Fruit fly (Drosophila melanogaster) whole organism, wandering third instar larva: ENCODE measurements around the gene CG13924.

ENCODE experiments used
- Abd-B ChIP-seq: fragments of >200 bp; optimal IDR thresholded peaks from 2 replicates; lab custom pipeline; 2017; ENCODE audit warnings: missing biosample characterization, missing genetic modification characterization
- CG32264 ChIP-seq: fragments of 200-800 bp; sonication (Bioruptor generic); optimal IDR thresholded peaks from 2 replicates; lab custom pipeline; 2016; ENCODE audit warnings: missing biosample characterization, missing genetic modification characterization
- CG9705 ChIP-seq: fragments of 200-800 bp; sonication (Bioruptor generic); optimal IDR thresholded peaks from 2 replicates; lab custom pipeline; 2018; ENCODE audit warnings: missing biosample characterization, mild to moderate bottlenecking, missing genetic modification characterization
- CrebA ChIP-seq: fragments of 200-800 bp; sonication (Bioruptor generic); optimal IDR thresholded peaks from 2 replicates; lab custom pipeline; 2016; ENCODE audit warnings: missing biosample characterization, mild to moderate bottlenecking, missing genetic modification characterization, borderline replicate concordance
- Dfd ChIP-seq: fragments of >200 bp; optimal IDR thresholded peaks from 2 replicates; lab custom pipeline; 2017; ENCODE audit warnings: missing biosample characterization, missing genetic modification characterization
- Dif ChIP-seq: fragments of 200-275, 200-300 bp; sonication (Bioruptor generic); optimal IDR thresholded peaks from 2 replicates; lab custom pipeline; 2018; ENCODE audit warnings: missing biosample characterization, missing genetic modification characterization; ENCODE audit not compliant: partially characterized antibody
- GATAd ChIP-seq: sonication (Bioruptor generic); optimal IDR thresholded peaks from 2 replicates; lab custom pipeline; 2016; ENCODE audit warnings: missing biosample characterization, missing genetic modification characterization
- HLH106 ChIP-seq: fragments of 200-800 bp; optimal IDR thresholded peaks from 3 replicates; lab custom pipeline; 2019; ENCODE audit warnings: missing biosample characterization, mild to moderate bottlenecking, missing genetic modification characterization, moderate library complexity
- Hnf4 ChIP-seq: fragments of 200-800 bp; sonication (Bioruptor generic); optimal IDR thresholded peaks from 2 replicates; lab custom pipeline; 2016; ENCODE audit warnings: missing biosample characterization, mild to moderate bottlenecking, missing genetic modification characterization
- Hr78 ChIP-seq: fragments of >200 bp; optimal IDR thresholded peaks from 2 replicates; lab custom pipeline; 2017; ENCODE audit warnings: missing biosample characterization, missing genetic modification characterization
- Hr83 ChIP-seq: fragments of 200-300 bp; sonication (Bioruptor generic); optimal IDR thresholded peaks from 2 replicates; lab custom pipeline; 2016; ENCODE audit warnings: missing biosample characterization, mild to moderate bottlenecking, missing genetic modification characterization, moderate library complexity; ENCODE audit not compliant: poor library complexity, severe bottlenecking
- Jra ChIP-seq: sonication (Bioruptor generic); optimal IDR thresholded peaks from 2 replicates; lab custom pipeline; 2016; ENCODE audit warnings: missing biosample characterization, missing genetic modification characterization
- Mio ChIP-seq: sonication (Bioruptor generic); optimal IDR thresholded peaks from 2 replicates; lab custom pipeline; 2016; ENCODE audit warnings: missing biosample characterization, missing genetic modification characterization
- Myc ChIP-seq: fragments of >200 bp; optimal IDR thresholded peaks from 2 replicates; lab custom pipeline; 2017
- N ChIP-seq: fragments of >200 bp; optimal IDR thresholded peaks from 2 replicates; lab custom pipeline; 2018; ENCODE audit warnings: missing biosample characterization, missing external identifiers, missing genetic modification characterization
- Rel ChIP-seq, 2 experiments: fragments of 200-800 bp; sonication (Bioruptor generic) in 1 of 2; optimal IDR thresholded peaks; 2 replicates in 1 of 2; 3 replicates in 1 of 2; lab custom pipeline; 2016 to 2019; ENCODE audit warnings: mild to moderate bottlenecking in 2 of 2, missing biosample characterization in 2 of 2, missing genetic modification characterization in 2 of 2, moderate library complexity in 1 of 2
- Sp1 ChIP-seq: fragments of 200-800 bp; sonication (Bioruptor generic); optimal IDR thresholded peaks from 3 replicates; lab custom pipeline; 2019; ENCODE audit warnings: missing biosample characterization, mild to moderate bottlenecking, missing genetic modification characterization, moderate library complexity
- Vsx2 ChIP-seq: fragments of 200-300, 225-300 bp; sonication (Bioruptor generic); optimal IDR thresholded peaks from 2 replicates; lab custom pipeline; 2018; ENCODE audit warnings: missing biosample characterization, missing genetic modification characterization; ENCODE audit not compliant: partially characterized antibody
- br ChIP-seq: fragments of 200-800 bp; sonication (Bioruptor generic); optimal IDR thresholded peaks from 2 replicates; lab custom pipeline; 2016; ENCODE audit warnings: missing biosample characterization, missing genetic modification characterization
- brk ChIP-seq: fragments of 200-800 bp; sonication (Bioruptor generic); optimal IDR thresholded peaks from 2 replicates; lab custom pipeline; 2016; ENCODE audit warnings: missing biosample characterization, mild to moderate bottlenecking, missing genetic modification characterization
- dmrt93B ChIP-seq: fragments of 200-800 bp; sonication (Bioruptor generic); optimal IDR thresholded peaks from 2 replicates; lab custom pipeline; 2018; ENCODE audit warnings: missing biosample characterization, mild to moderate bottlenecking, missing genetic modification characterization
- dsf ChIP-seq: sonication (Bioruptor generic); optimal IDR thresholded peaks from 2 replicates; lab custom pipeline; 2016; ENCODE audit warnings: missing biosample characterization, missing genetic modification characterization, borderline replicate concordance
- ey ChIP-seq: fragments of 200-800 bp; sonication (Bioruptor generic); optimal IDR thresholded peaks from 2 replicates; lab custom pipeline; 2016; ENCODE audit warnings: missing biosample characterization, missing genetic modification characterization
- foxo ChIP-seq, 2 experiments: fragments of 200-800 bp; sonication (Bioruptor generic); optimal IDR thresholded peaks; 2 replicates in 1 of 2; 3 replicates in 1 of 2; lab custom pipeline; 2016 to 2017; ENCODE audit warnings: missing biosample characterization in 2 of 2, missing genetic modification characterization in 2 of 2
- fru ChIP-seq: fragments of 200-800 bp; sonication (Bioruptor generic); optimal IDR thresholded peaks from 3 replicates; lab custom pipeline; 2016; ENCODE audit warnings: missing biosample characterization, mild to moderate bottlenecking, missing genetic modification characterization
- pan ChIP-seq: fragments of >200 bp; optimal IDR thresholded peaks from 2 replicates; lab custom pipeline; 2017
- psq ChIP-seq: fragments of 200-800 bp; sonication (Bioruptor generic); optimal IDR thresholded peaks from 3 replicates; lab custom pipeline; 2017; ENCODE audit warnings: missing biosample characterization, mild to moderate bottlenecking, missing genetic modification characterization, moderate library complexity
- rgr ChIP-seq: fragments of 200-800 bp; sonication (Bioruptor generic); optimal IDR thresholded peaks from 3 replicates; lab custom pipeline; 2016; ENCODE audit warnings: missing biosample characterization, mild to moderate bottlenecking, missing genetic modification characterization
- sage ChIP-seq: fragments of 200-800 bp; sonication (Bioruptor generic); optimal IDR thresholded peaks from 2 replicates; lab custom pipeline; 2016; ENCODE audit warnings: missing biosample characterization, mild to moderate bottlenecking, missing genetic modification characterization
- tai ChIP-seq: sonication (Bioruptor generic); optimal IDR thresholded peaks from 2 replicates; lab custom pipeline; 2016; ENCODE audit warnings: missing biosample characterization, missing genetic modification characterization
- woc ChIP-seq: sonication (Bioruptor generic); optimal IDR thresholded peaks from 2 replicates; lab custom pipeline; 2016; ENCODE audit warnings: missing biosample characterization, mild to moderate bottlenecking, missing genetic modification characterization

CG13924 gene

dm6 chr3L:1831753-1832268 is 38.0 kb upstream of the CG13924 start, which contains the start of gene Cpr62Ba:
Cpr62Ba (minus strand) TSS chr3L:1831783.
- TF ChIP-seq Myc (lab: Kevin White, UChicago) (peak; percentile 63), Abd-B (GFP tag; lab: Kevin White, UChicago) (no peak)

DNA sequence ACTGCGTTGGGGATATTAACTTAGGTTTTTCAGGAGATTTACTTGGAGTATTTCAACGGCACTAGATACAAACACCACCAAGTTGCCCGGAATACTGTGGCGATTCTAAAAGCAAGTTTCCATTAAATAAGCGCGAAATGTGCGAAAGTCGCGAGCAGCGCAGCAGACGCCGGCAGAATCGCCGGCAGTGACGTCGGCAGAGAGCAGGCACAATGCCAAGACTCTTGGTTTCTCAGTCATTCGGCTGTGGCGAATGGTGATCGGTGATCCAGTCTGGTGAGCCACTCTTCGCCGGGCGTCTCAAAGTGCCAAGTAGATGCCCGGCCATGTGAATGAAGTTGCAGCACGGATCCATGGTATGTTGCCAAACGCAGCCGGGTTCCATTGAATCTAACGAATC is 34.8 kb upstream of the CG13924 start, which contains the start of gene Cpr62Bb:
Gene Cpr62Bb, minus strand, starts transcription at position 101 of the 400 bp plus-strand sequence.
- no peak for TF ChIP-seq fru (GFP tag; lab: Kevin White, UChicago)
- no peak for TF ChIP-seq HLH106
- no peak for TF ChIP-seq GATAd (GFP tag; lab: Kevin White, UChicago)
- TF ChIP-seq tai (GFP tag; lab: Kevin White, UChicago) = no peak
- TF ChIP-seq rgr (GFP tag; lab: Kevin White, UChicago) = no peak
- no peak for TF ChIP-seq Abd-B (GFP tag; lab: Kevin White, UChicago)
- TF ChIP-seq Hr83 (GFP tag; lab: Kevin White, UChicago) = no peak
- TF ChIP-seq Myc (lab: Kevin White, UChicago) = no peak
- no peak for TF ChIP-seq CrebA
- no peak for TF ChIP-seq psq
- no peak for TF ChIP-seq CG32264
- TF ChIP-seq Dfd (GFP tag; lab: Kevin White, UChicago) = no peak

DNA sequence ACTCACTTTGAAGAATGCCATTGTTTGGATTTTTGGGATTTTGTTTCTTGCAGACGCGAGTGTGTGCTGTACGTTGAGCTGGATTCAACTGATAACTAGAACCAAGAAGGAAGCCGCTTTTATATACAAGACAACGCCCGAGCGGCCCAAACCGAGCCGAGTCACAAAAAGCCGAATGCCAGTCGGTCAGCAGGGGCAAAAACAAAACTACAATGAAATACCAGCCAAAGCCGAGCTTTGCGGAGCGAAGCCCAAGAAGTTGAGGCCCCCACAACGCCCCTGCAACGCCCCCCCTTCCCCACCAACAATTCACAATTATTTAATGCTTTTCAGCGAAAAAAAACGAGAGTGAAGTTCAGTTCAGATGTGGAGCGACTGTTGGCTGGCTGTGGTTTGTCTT is 27.8 kb upstream of the CG13924 start, which contains the start of gene Cpr62Bc:
Gene Cpr62Bc, minus strand, starts transcription at position 101 of the 400 bp plus-strand sequence.
- no peak for TF ChIP-seq psq
- no peak for TF ChIP-seq HLH106
- TF ChIP-seq CrebA = no peak
- no peak for TF ChIP-seq Sp1 (GFP tag; lab: Kevin White, UChicago)
- TF ChIP-seq, all 38 proteins: peak for 0

DNA sequence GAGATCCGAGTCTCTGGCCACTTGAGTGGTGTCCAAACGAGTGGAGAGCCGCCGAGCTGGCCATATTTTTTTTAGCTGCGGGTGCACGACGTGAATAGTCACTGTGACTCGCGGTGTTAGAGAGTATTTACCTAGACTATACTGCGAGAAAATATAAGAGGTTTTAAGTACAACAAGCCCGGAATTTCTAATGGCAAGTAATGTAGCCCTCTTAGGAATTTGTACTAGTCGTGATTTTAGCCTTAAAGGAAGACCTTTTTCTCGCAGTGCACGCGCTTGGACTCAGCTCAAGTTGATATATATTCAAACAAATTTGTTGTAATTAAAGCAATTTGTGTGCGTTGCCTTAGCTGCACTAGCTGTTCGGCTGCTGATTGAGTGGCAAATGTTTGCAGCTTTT is 25.2 kb upstream of the CG13924 start:
- TF ChIP-seq CG9705 (no peak), CrebA (no peak), Rel (GFP tag; optimal IDR thresholded peaks at IDR 0.05; lab: Kevin White, UChicago) (no peak), Rel (tag; optimal IDR thresholded peaks at IDR 0.05; lab: Kevin White, UChicago) (no peak), Hnf4 (GFP tag; lab: Kevin White, UChicago) (no peak), Hr83 (GFP tag; lab: Kevin White, UChicago) (no peak), brk (no peak)

DNA sequence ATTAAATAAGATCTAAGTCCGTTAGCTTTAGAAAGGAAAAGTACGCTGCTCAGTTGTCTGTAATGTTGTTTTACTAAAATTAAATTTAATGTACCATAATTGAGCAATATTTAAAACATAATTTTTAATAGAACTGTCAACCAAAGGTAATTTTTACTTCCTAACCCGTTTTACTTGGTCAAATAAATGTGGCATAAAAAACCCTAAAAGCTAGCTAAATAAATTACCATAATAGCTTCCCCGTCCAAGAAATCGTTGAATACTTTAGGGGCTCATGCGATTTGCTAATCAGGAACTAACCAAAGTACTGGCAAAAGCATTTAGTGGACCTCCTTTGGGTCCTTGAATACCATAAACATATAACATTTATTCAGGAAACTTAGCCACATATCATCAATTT is 19.3 kb upstream of the CG13924 start:
- no peak for TF ChIP-seq Hnf4 (GFP tag; lab: Kevin White, UChicago)
- no peak for TF ChIP-seq Dif (GFP tag; lab: Kevin White, UChicago)
- peak; percentile 67 for TF ChIP-seq Myc (lab: Kevin White, UChicago)
- TF ChIP-seq Jra (GFP tag; lab: Kevin White, UChicago) = no peak
- no peak for TF ChIP-seq ey
- no peak for TF ChIP-seq Rel (GFP tag; optimal IDR thresholded peaks at IDR 0.05; lab: Kevin White, UChicago)
- no peak for TF ChIP-seq Rel (tag; optimal IDR thresholded peaks at IDR 0.05; lab: Kevin White, UChicago)
- no peak for TF ChIP-seq fru (GFP tag; lab: Kevin White, UChicago)
- peak; percentile 14 for TF ChIP-seq N (GFP tag; lab: Kevin White, UChicago)
- peak; percentile 52 for TF ChIP-seq Vsx2 (GFP tag; lab: Kevin White, UChicago)
- no peak for TF ChIP-seq psq
- no peak for TF ChIP-seq dmrt93B (GFP tag; lab: Kevin White, UChicago)
- no peak for TF ChIP-seq dsf (GFP tag; lab: Kevin White, UChicago)

- no peak for TF ChIP-seq fru (GFP tag; lab: Kevin White, UChicago)
- TF ChIP-seq Abd-B (GFP tag; lab: Kevin White, UChicago) = no peak
- no peak for TF ChIP-seq sage
- no peak for TF ChIP-seq Myc (lab: Kevin White, UChicago)
- TF ChIP-seq CG9705 = no peak
- no peak for TF ChIP-seq pan (lab: Kevin White, UChicago)
- TF ChIP-seq HLH106 = no peak
- TF ChIP-seq N (GFP tag; lab: Kevin White, UChicago) = no peak
- no peak for TF ChIP-seq foxo (GFP tag; optimal IDR thresholded peaks at IDR 0.05; lab: Kevin White, UChicago)
- no peak for TF ChIP-seq Mio (GFP tag; lab: Kevin White, UChicago)
- no peak for TF ChIP-seq Jra (GFP tag; lab: Kevin White, UChicago)
- no peak for TF ChIP-seq woc
- TF ChIP-seq dsf (GFP tag; lab: Kevin White, UChicago) = no peak
- no peak for TF ChIP-seq br (GFP tag; lab: Kevin White, UChicago)
- TF ChIP-seq Vsx2 (GFP tag; lab: Kevin White, UChicago) = no peak
- no peak for TF ChIP-seq Hr78 (GFP tag; lab: Kevin White, UChicago)
These were observed 16.5 kb upstream of the CG13924 start for dm6 chr3L:1853277-1853676.
